Fruit fly (Drosophila melanogaster): Measurements from ENCODE around the gene Ccdc85.

- TF ChIP-seq CG8478 (optimal IDR thresholded peaks at IDR 0.05) (no peak), EcR (GFP tag; optimal IDR thresholded peaks at IDR 0.05) (no peak), psq (optimal IDR thresholded peaks at IDR 0.05) (no peak), Dll (optimal IDR thresholded peaks at IDR 0.05) (no peak), pan (optimal IDR thresholded peaks at IDR 0.05) (no peak)
Measured at dm6 chr2L:3058772-3059623, 59.9 kb downstream of the Ccdc85 start.
